Fruit fly (Drosophila melanogaster) whole organism, adult: ENCODE data around the gene CG9205.

Experiments
- CG11617 ChIP-seq: fragments of 200-800 bp; sonication (Bioruptor generic); optimal IDR thresholded peaks from 2 replicates; lab custom pipeline; 2017; ENCODE audit warnings: mild to moderate bottlenecking, missing biosample characterization, missing genetic modification reagents, missing genetic modification characterization
- CG12768 ChIP-seq: fragments of 200-800 bp; sonication (Bioruptor generic); optimal IDR thresholded peaks from 2 replicates; lab custom pipeline; 2017; ENCODE audit warnings: missing biosample characterization, missing genetic modification characterization, mild to moderate bottlenecking, moderate library complexity, missing genetic modification reagents
- CG7045 ChIP-seq: fragments of 200-800 bp; sonication (Bioruptor generic); optimal IDR thresholded peaks from 2 replicates; lab custom pipeline; 2017; ENCODE audit warnings: missing biosample characterization, mild to moderate bottlenecking, missing genetic modification characterization
- Crg-1 ChIP-seq: fragments of 200-800 bp; sonication (Bioruptor generic); optimal IDR thresholded peaks from 2 replicates; lab custom pipeline; 2016; ENCODE audit warnings: missing biosample characterization, missing genetic modification characterization

DNA sequence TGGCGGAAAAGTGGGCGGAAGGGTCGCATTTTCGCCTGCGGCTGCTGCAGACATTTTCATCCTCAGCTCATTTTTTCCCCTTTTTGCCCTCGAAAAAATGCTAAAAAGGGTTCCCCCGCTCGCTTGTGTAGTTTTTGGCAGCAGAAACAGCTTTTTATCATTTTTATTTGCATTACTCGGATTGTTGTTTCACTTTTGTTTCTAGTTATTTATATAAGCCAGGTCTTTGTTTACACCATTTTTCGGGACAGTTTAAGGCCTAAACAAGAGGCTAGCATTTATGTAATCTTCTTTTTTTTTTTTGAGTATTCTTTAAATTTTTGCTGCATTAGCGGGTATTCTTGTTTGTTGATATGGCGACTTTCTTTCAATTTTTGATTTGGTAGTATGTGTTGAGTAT, 12.3 kb upstream of the CG9205 start:
- no peak for TF ChIP-seq Crg-1 (GFP tag; lab: Kevin White, UChicago)
- TF ChIP-seq CG11617 = no peak
- TF ChIP-seq CG7045 = no peak
- no peak for TF ChIP-seq CG12768 (GFP tag; lab: Kevin White, UChicago)
